Worm (Caenorhabditis elegans): Measurements from ENCODE around the gene C07A9.12.

- TF ChIP-seq tra-4 (tag; optimal IDR thresholded peaks at IDR 0.05) (no peak), ama-1 (optimal IDR thresholded peaks at IDR 0.05) (no peak), B0310.2 (tag; optimal IDR thresholded peaks at IDR 0.05) (no peak), hmbx-1 (tag; optimal IDR thresholded peaks at IDR 0.05) (no peak), tbx-37 (GFP tag; conservative IDR thresholded peaks at IDR 0.05) (no peak), ceh-36 (tag; optimal IDR thresholded peaks at IDR 0.05) (no peak), hnd-1 (tag; optimal IDR thresholded peaks at IDR 0.05) (no peak), hmg-4 (GFP tag; optimal IDR thresholded peaks at IDR 0.05) (no peak), pes-1 (GFP tag; IDR thresholded peaks at IDR 0.05) (no peak), scrt-1 (GFP tag; IDR thresholded peaks at IDR 0.05) (no peak), flt-1 (GFP tag; IDR thresholded peaks at IDR 0.05) (no peak), aly-1 (tag; optimal IDR thresholded peaks at IDR 0.05) (no peak)
These were observed 16.2 kb downstream of the C07A9.12 start for ce11 chrIII:9711163-9711562.
